Worm (Caenorhabditis elegans) whole organism, L4/young adult: ENCODE measurements around the gene nspb-12.

ENCODE experiments used
- W03F9.2 ChIP-seq: fragments of 150-350 bp; optimal IDR thresholded peaks from 2 replicates; lab custom pipeline; 2014; ENCODE audit warnings: missing biosample characterization, missing genetic modification characterization
- him-1 ChIP-seq: sonication (generic microtip); optimal IDR thresholded peaks from 2 replicates; lab custom pipeline; 2016; ENCODE audit warnings: missing genotype, missing genetic modification reagents, missing genetic modification characterization, missing compliant biosample characterization

ce11 chrIII:5603439-5603986 is 34.9 kb upstream of the nspb-12 start, which contains the start of gene madf-11:
- TF ChIP-seq him-1 (tag; lab: Kevin White, UChicago) (no peak), W03F9.2 (tag; lab: Kevin White, UChicago) (no peak)
